Fruit fly (Drosophila melanogaster): ENCODE data around the gene CG11841.

CG11841 gene

DNA sequence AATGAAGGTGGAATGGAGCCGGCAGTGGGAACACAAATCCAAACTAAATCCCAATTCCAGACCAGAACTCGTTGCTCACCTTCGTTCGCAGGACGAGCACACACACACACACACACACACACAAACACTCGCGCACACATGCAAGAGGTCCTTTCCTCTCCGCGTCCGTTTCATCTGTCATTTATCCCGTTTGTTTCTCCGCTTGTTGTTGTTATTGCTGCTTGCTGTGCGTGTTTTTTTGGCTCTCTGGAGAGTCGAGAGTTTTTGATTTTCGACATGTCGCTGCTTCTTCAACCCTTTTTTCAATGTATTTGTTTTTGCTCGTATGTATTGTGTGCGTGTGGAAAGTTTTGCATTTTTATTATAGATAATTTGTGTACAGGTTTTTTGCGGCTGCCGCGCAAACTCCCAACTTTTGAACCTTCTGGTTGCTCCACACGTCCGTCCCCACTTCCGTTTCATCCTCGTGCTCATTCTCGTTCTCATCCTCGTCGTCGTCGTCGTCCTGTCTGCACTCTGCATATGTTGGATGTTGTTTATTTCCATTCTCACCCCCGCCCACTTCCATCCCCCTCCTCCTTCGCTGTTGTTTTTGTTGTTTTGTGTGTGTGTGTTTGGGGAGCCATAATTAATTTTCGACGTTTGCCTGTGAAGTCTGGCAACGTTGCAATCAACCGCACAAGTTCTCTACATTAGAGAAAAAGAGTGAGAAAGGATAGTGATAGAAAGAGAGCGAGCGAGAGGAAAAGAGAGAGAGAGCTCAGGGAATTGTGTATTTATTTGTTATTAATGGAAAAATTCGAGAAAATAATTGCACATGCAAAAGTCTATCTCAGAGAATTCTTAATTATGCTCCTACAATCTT lies 18.6 kb downstream of the CG11841 start (continued):
- no peak for TF ChIP-seq sisA (GFP tag; IDR thresholded peaks at IDR 0.05)
- TF ChIP-seq CG10366 (GFP tag; IDR thresholded peaks at IDR 0.05) = 0 out of 2 replicates have a peak, but pooled peaks have one; percentile 0
- no peak for TF ChIP-seq Hr39 (optimal IDR thresholded peaks at IDR 0.05)
- TF ChIP-seq CG4424 (GFP tag; optimal IDR thresholded peaks at IDR 0.05) = no peak
- TF ChIP-seq grau (tag; optimal IDR thresholded peaks at IDR 0.05) = no peak
- peak; percentile 91 for TF ChIP-seq CG4360 (GFP tag; IDR thresholded peaks at IDR 0.05)
- TF ChIP-seq ewg (GFP tag; optimal IDR thresholded peaks at IDR 0.05) = peak; percentile 38
- TF ChIP-seq Trl (optimal IDR thresholded peaks at IDR 0.05) = peak; percentile 32 to 35
- no peak for TF ChIP-seq Trl (GFP tag; optimal IDR thresholded peaks at IDR 0.05)
- 0 out of 2 replicates have a peak, but pooled peaks have one; percentile 10 for TF ChIP-seq chm (GFP tag; IDR thresholded peaks at IDR 0.05)
- TF ChIP-seq CG17361 (GFP tag; IDR thresholded peaks at IDR 0.05) = no peak
- peak; percentile 20 for TF ChIP-seq D19A (tag; optimal IDR thresholded peaks at IDR 0.05)
- TF ChIP-seq Ets65A (GFP tag) = peak; percentile 77
- TF ChIP-seq Deaf1 (tag; optimal IDR thresholded peaks at IDR 0.05) = peak; percentile 5
- TF ChIP-seq CG17802 (tag; optimal IDR thresholded peaks at IDR 0.05) = no peak
- no peak for TF ChIP-seq ind (GFP tag; optimal IDR thresholded peaks at IDR 0.05)
- TF ChIP-seq insv (GFP tag; optimal IDR thresholded peaks at IDR 0.05) = peak in 1 of 2 experiments; percentile 6

- TF ChIP-seq CG9876 (GFP tag; optimal IDR thresholded peaks at IDR 0.05) = no peak
- TF ChIP-seq Aef1 (GFP tag; IDR thresholded peaks at IDR 0.05) = no peak
- TF ChIP-seq Med (GFP tag) = peak; percentile 53
- no peak for TF ChIP-seq CG7271 (tag; optimal IDR thresholded peaks at IDR 0.05)
- TF ChIP-seq CG4707 (GFP tag; optimal IDR thresholded peaks at IDR 0.05) = no peak
- TF ChIP-seq CG8924 (tag; optimal IDR thresholded peaks at IDR 0.05) = no peak
- no peak for TF ChIP-seq stc (GFP tag; IDR thresholded peaks at IDR 0.05)
- no peak for TF ChIP-seq tx (GFP tag; optimal IDR thresholded peaks at IDR 0.05)
- TF ChIP-seq vvl (GFP tag; IDR thresholded peaks at IDR 0.05) = peak; percentile 9; the same call in 1 of the 2 replicates
- TF ChIP-seq MBD-R2 (GFP tag; IDR thresholded peaks at IDR 0.05) = no peak
- TF ChIP-seq CG15011 (GFP tag; optimal IDR thresholded peaks at IDR 0.05) = no peak
- no peak for TF ChIP-seq nau (GFP tag; optimal IDR thresholded peaks at IDR 0.05)
- no peak for TF ChIP-seq dm (GFP tag; optimal IDR thresholded peaks at IDR 0.05)
- TF ChIP-seq CG33213 (GFP tag; optimal IDR thresholded peaks at IDR 0.05) = no peak
- TF ChIP-seq CG11695 (GFP tag; IDR thresholded peaks at IDR 0.05) = 0 out of 3 replicates have a peak, but pooled peaks have one; percentile 28
- no peak for TF ChIP-seq CG6175 (GFP tag; IDR thresholded peaks at IDR 0.05)
- peak; percentile 24 for TF ChIP-seq sens (GFP tag)
- TF ChIP-seq zen2 (GFP tag; IDR thresholded peaks at IDR 0.05; ENCODE audit: partially characterized antibody) = no peak
- TF ChIP-seq stwl (tag; optimal IDR thresholded peaks at IDR 0.05) = no peak
- no peak for TF ChIP-seq chm (GFP tag; IDR thresholded peaks at IDR 0.05)
- no peak for TF ChIP-seq HmgZ (tag; optimal IDR thresholded peaks at IDR 0.05)
- no peak for TF ChIP-seq ERR (GFP tag; optimal IDR thresholded peaks at IDR 0.05)
- peak; percentile 13 for TF ChIP-seq lab (GFP tag; optimal IDR thresholded peaks at IDR 0.05)
- no peak for TF ChIP-seq bowl (GFP tag; IDR thresholded peaks at IDR 0.05)
- peak; percentile 20 for TF ChIP-seq ATbp (GFP tag; optimal IDR thresholded peaks at IDR 0.05)
- peak; percentile 15 for TF ChIP-seq wek (GFP tag; optimal IDR thresholded peaks at IDR 0.05)
These were observed 20.3 kb downstream of the CG11841 start for dm6 chr3R:29071141-29071540.
